Worm (Caenorhabditis elegans) whole organism, L3 larva: ENCODE measurements around the gene F14H3.12.

Experiments
- R02D3.7 ChIP-seq: fragments of 150-350 bp; optimal IDR thresholded peaks from 2 replicates; lab custom pipeline; 2014; ENCODE audit warnings: missing biosample characterization, missing genetic modification characterization
- ZK546.5 ChIP-seq: sonication (generic microtip); optimal IDR thresholded peaks from 2 replicates; lab custom pipeline; 2017; ENCODE audit warnings: missing biosample characterization, missing genetic modification characterization
- ceh-82 ChIP-seq: fragments of 150-350 bp; optimal IDR thresholded peaks from 2 replicates; lab custom pipeline; 2014; ENCODE audit warnings: missing biosample characterization, missing genetic modification characterization
- ceh-9 ChIP-seq: sonication (generic microtip); optimal IDR thresholded peaks from 2 replicates; lab custom pipeline; 2018; ENCODE audit warnings: missing biosample characterization, missing genetic modification characterization
- daf-12 ChIP-seq: fragments of 150-350 bp; optimal IDR thresholded peaks from 2 replicates; lab custom pipeline; 2014; ENCODE audit warnings: missing biosample characterization, missing genetic modification reagents, missing genetic modification characterization
- egl-27 ChIP-seq: sonication (generic microtip); optimal IDR thresholded peaks from 4 replicates; lab custom pipeline; 2017; ENCODE audit warnings: missing biosample characterization, missing genetic modification reagents, missing genetic modification characterization
- egl-5 ChIP-seq: fragments of 150-350 bp; optimal IDR thresholded peaks from 2 replicates; lab custom pipeline; 2017; ENCODE audit warnings: missing biosample characterization, missing genetic modification reagents, missing genetic modification characterization, inconsistent platforms
- elt-1 ChIP-seq: fragments of 150-350 bp; optimal IDR thresholded peaks from 2 replicates; lab custom pipeline; 2014; ENCODE audit warnings: missing biosample characterization, missing genetic modification characterization
- elt-2 ChIP-seq: sonication (generic microtip); optimal IDR thresholded peaks from 2 replicates; lab custom pipeline; 2016; ENCODE audit warnings: missing genetic modification reagents, mild to moderate bottlenecking, missing genetic modification characterization, missing compliant biosample characterization
- fos-1 ChIP-seq: fragments of 150-350 bp; optimal IDR thresholded peaks from 2 replicates; lab custom pipeline; 2014; ENCODE audit warnings: missing biosample characterization, missing genetic modification characterization
- hmg-11 ChIP-seq: sonication (generic microtip); optimal IDR thresholded peaks from 2 replicates; lab custom pipeline; 2016; ENCODE audit warnings: missing genetic modification characterization, missing compliant biosample characterization
- jun-1 ChIP-seq: fragments of 150-350 bp; optimal IDR thresholded peaks from 2 replicates; lab custom pipeline; 2014; ENCODE audit warnings: missing biosample characterization, missing genetic modification reagents, missing genetic modification characterization
- lin-15B ChIP-seq: fragments of 150-350 bp; optimal IDR thresholded peaks from 2 replicates; lab custom pipeline; 2014; ENCODE audit warnings: missing biosample characterization, missing genetic modification characterization
- lin-39 ChIP-seq: fragments of 150-350 bp; optimal IDR thresholded peaks from 2 replicates; lab custom pipeline; 2018; ENCODE audit warnings: missing biosample characterization, missing genetic modification reagents, missing genetic modification characterization
- lsy-12 ChIP-seq: sonication (generic microtip); optimal IDR thresholded peaks from 2 replicates; lab custom pipeline; 2016; ENCODE audit warnings: mild to moderate bottlenecking, missing genetic modification characterization, missing compliant biosample characterization
- mdl-1 ChIP-seq: fragments of 150-350 bp; optimal IDR thresholded peaks from 2 replicates; lab custom pipeline; 2014; ENCODE audit warnings: missing biosample characterization, missing genetic modification characterization
- nfya-1 ChIP-seq: sonication (generic microtip); optimal IDR thresholded peaks from 2 replicates; lab custom pipeline; 2017; ENCODE audit warnings: missing genetic modification characterization, mild to moderate bottlenecking, missing compliant biosample characterization, antibody characterized with exemption, moderate library complexity; ENCODE audit not compliant: insufficient read depth
- nhr-12 ChIP-seq: fragments of 150-350 bp; optimal IDR thresholded peaks from 2 replicates; lab custom pipeline; 2014; ENCODE audit warnings: missing biosample characterization, missing genetic modification characterization
- nhr-23 ChIP-seq: fragments of 150-350 bp; optimal IDR thresholded peaks from 2 replicates; lab custom pipeline; 2014; ENCODE audit warnings: missing biosample characterization, missing genetic modification reagents, missing genetic modification characterization
- nhr-25 ChIP-seq: sonication (generic microtip); optimal IDR thresholded peaks from 2 replicates; lab custom pipeline; 2017; ENCODE audit warnings: missing biosample characterization, missing genetic modification characterization
- nhr-28 ChIP-seq: fragments of 150-350 bp; optimal IDR thresholded peaks from 2 replicates; lab custom pipeline; 2014; ENCODE audit warnings: missing biosample characterization, missing genetic modification characterization
- nhr-43 ChIP-seq: sonication (generic microtip); optimal IDR thresholded peaks from 2 replicates; lab custom pipeline; 2016; ENCODE audit warnings: mild to moderate bottlenecking, missing genetic modification characterization, missing compliant biosample characterization; ENCODE audit not compliant: poor library complexity, severe bottlenecking
- nhr-77 ChIP-seq: fragments of 150-350 bp; optimal IDR thresholded peaks from 2 replicates; lab custom pipeline; 2014; ENCODE audit warnings: missing biosample characterization, missing genetic modification characterization
- pha-4 ChIP-seq: fragments of 150-350 bp; optimal IDR thresholded peaks from 2 replicates; lab custom pipeline; 2014; ENCODE audit warnings: missing biosample characterization, missing genetic modification reagents, missing genetic modification characterization
- pqm-1 ChIP-seq: fragments of 150-350 bp; optimal IDR thresholded peaks from 2 replicates; lab custom pipeline; 2017; ENCODE audit warnings: missing biosample characterization, missing genetic modification characterization, inconsistent platforms
- sea-2 ChIP-seq: fragments of 150-350 bp; sonication (generic microtip); optimal IDR thresholded peaks from 4 replicates; lab custom pipeline; 2014; ENCODE audit warnings: missing biosample characterization, missing genetic modification reagents, missing genetic modification characterization
- snpc-4 ChIP-seq: fragments of 150-350 bp; optimal IDR thresholded peaks from 2 replicates; lab custom pipeline; 2014; ENCODE audit warnings: missing biosample characterization, missing genetic modification characterization
- unc-62 ChIP-seq: fragments of 150-350 bp; sonication (generic microtip); optimal IDR thresholded peaks from 4 replicates; lab custom pipeline; 2014; ENCODE audit warnings: missing biosample characterization, missing genetic modification reagents, missing genetic modification characterization
- zag-1 ChIP-seq: fragments of 150-350 bp; optimal IDR thresholded peaks from 2 replicates; lab custom pipeline; 2014; ENCODE audit warnings: missing biosample characterization, missing genetic modification characterization
- ztf-4 ChIP-seq: fragments of 150-350 bp; optimal IDR thresholded peaks from 2 replicates; lab custom pipeline; 2014; ENCODE audit warnings: missing biosample characterization, missing genetic modification characterization

The F14H3.12 gene

ce11 chrV:16080039-16080438 is 4.9 kb upstream of the F14H3.12 start:
- TF ChIP-seq elt-1 (tag; lab: Kevin White, UChicago) = no peak
- TF ChIP-seq nhr-77 (tag; lab: Kevin White, UChicago) = no peak
- peak; percentile 74 for TF ChIP-seq pqm-1 (tag; lab: Kevin White, UChicago)
- TF ChIP-seq egl-5 (tag; lab: Kevin White, UChicago) = no peak
- TF ChIP-seq ceh-82 (tag; lab: Kevin White, UChicago) = no peak
- TF ChIP-seq elt-2 = peak; percentile 84

DNA sequence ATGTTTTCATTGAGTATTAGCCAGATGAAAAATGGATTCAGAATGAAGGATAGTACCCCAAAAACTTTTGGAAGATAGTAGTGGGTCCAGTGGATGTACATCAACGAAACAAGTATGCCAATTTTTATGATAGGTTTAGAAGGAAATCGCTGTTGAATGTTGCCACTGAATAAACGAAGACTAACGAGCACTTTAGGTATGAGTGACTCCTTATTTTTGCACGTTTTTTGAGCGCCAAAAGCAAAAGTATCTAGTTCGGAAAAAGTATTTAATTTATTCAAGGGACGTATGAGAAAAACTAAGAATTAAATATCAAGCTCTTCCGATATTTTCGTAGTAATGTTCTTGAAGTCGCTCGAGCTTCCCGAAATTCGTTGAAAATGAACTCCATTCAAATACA is 1.3 kb downstream of the F14H3.12 start, which contains the start of gene srj-10:
TSS of gene srj-10 (minus strand) at position 101 of the 400 bp plus-strand sequence.
- TF ChIP-seq nhr-43 (tag; lab: Kevin White, UChicago) (no peak), zag-1 (tag; lab: Kevin White, UChicago) (no peak)

DNA sequence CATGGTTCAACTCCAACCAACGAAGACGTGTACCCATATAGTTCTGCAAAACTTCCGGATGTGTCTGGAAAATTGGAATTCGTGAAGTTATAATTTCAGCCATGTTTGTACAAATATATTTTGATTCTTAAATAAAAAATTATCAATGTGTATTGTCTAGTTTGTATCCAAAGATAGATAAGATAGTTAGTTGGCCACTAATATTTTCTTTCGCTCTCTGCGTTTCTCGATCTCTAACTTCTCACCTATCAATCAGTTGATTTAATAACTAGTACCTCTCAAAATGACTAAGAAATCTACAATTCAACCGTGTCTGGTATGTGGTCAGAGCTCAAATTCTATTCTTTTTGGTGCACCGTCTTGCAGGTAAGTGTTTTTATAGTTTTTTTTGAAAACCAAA is 4.0 kb downstream of the F14H3.12 start, which contains the start of gene nhr-176:
TSS of gene nhr-176 (plus strand) at position 159 of the 400 bp plus-strand sequence.
- TF ChIP-seq pqm-1 (tag; lab: Kevin White, UChicago) (peak; percentile 38), pha-4 (no peak), elt-2 (peak; percentile 55)

DNA sequence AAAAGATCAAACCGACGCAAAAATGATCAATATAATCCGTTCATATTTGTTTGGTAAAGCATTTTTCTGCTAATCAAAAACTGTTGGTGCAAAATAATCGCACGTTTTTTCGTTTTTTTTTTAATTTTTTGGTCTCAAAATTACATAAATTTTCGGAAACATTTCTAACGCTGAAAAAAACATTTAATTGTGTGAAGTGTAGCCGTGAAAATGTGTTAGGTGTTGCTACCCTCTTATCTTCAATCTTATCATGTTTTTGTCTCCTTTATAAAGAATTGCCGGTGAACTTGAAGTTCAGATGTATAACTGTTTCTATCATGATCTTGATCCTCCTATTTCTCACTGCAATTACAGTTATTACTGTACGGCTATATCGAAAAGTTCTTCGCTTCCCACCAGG is 6.2 kb downstream of the F14H3.12 start, which contains the start of gene cyp-35D1:
TSS of gene cyp-35D1 (plus strand) at position 301 of the 400 bp plus-strand sequence.
- TF ChIP-seq lin-15B (tag; lab: Kevin White, UChicago) (no peak), ZK546.5 (no peak), egl-27 (tag; lab: Kevin White, UChicago) (no peak), nhr-12 (tag; lab: Kevin White, UChicago) (no peak), zag-1 (tag; lab: Kevin White, UChicago) (no peak), fos-1 (tag; lab: Kevin White, UChicago) (no peak), jun-1 (tag; lab: Kevin White, UChicago) (no peak), ztf-4 (tag; lab: Kevin White, UChicago) (no peak), hmg-11 (no peak), snpc-4 (tag; lab: Kevin White, UChicago) (no peak), ceh-82 (tag; lab: Kevin White, UChicago) (no peak), daf-12 (no peak), unc-62 (GFP tag; lab: Kevin White, UChicago) (no peak), sea-2 (no peak), lsy-12 (tag; lab: Kevin White, UChicago) (no peak)
- TF ChIP-seq, all 47 proteins: peak for 0

- no peak for TF ChIP-seq nhr-25 (tag; lab: Kevin White, UChicago)
- no peak for TF ChIP-seq lin-39 (tag; lab: Kevin White, UChicago)
- no peak for TF ChIP-seq sea-2
- TF ChIP-seq lsy-12 (tag; lab: Kevin White, UChicago) = no peak
- no peak for TF ChIP-seq lin-15B (tag; lab: Kevin White, UChicago)
- TF ChIP-seq nhr-28 (tag; lab: Kevin White, UChicago) = no peak
- TF ChIP-seq daf-12 = no peak
Measured at ce11 chrV:16062788-16063187, 12.3 kb downstream of the F14H3.12 start, which contains the start of gene F14H3.14. Gene F14H3.14 (minus strand): TSS chrV:16062888.

ce11 chrV:16061993-16062392 is 13.1 kb downstream of the F14H3.12 start, which contains the start of gene fbxa-100:
Gene fbxa-100 (minus strand): TSS chrV:16062093.
- TF ChIP-seq ceh-9 (tag; lab: Kevin White, UChicago) = no peak
- TF ChIP-seq pqm-1 (tag; lab: Kevin White, UChicago) = no peak
- TF ChIP-seq nfya-1 (tag; lab: Kevin White, UChicago) = no peak
- TF ChIP-seq egl-27 (tag; lab: Kevin White, UChicago) = no peak
- TF ChIP-seq mdl-1 (tag; lab: Kevin White, UChicago) = no peak
- TF ChIP-seq R02D3.7 (tag; lab: Kevin White, UChicago) = no peak
- TF ChIP-seq elt-2 = no peak
- TF ChIP-seq nhr-23 = no peak
- TF ChIP-seq zag-1 (tag; lab: Kevin White, UChicago) = no peak
- TF ChIP-seq ceh-82 (tag; lab: Kevin White, UChicago) = no peak
- TF ChIP-seq sea-2 = no peak
